Worm (Caenorhabditis elegans): ENCODE data around the gene sec-22.
"Not testable (repeated sequence)": the region's sequence is repeated elsewhere in the genome, so short reads cannot be mapped to it uniquely, and the experiment has no call there.

Gene sec-22

DNA sequence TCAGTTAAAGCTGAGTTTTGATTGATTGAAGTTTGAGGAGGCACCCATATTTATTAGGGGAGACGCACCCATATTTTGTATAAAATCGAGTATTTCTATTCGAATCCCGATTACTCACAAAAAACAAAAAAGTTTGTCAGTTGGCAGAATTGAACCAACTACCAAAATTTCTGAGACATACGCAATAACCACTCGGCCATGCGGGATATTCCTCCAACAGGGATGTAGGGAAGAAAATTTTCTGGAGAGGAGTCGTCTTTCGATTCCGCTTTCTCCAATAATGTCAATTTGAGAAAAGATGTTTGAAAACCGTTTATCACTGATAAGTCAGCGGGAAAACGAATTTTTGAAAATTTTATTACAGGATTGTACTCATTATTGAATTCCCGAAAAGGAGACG is 35.2 kb downstream of the sec-22 start:
- TF ChIP-seq F26F4.8 (GFP tag; conservative IDR thresholded peaks at IDR 0.05) (0 out of 2 replicates have a peak, but pooled peaks have one; percentile 44), arid-1 (GFP tag; conservative IDR thresholded peaks at IDR 0.05) (peak; percentile 58; the same call in 1 of the 2 replicates), pha-4 (GFP tag; IDR thresholded peaks at IDR 0.05) (peak; percentile 22; the same call in 1 of the 2 replicates), dmd-6 (GFP tag; IDR thresholded peaks at IDR 0.05) (peak; percentile 21; the same call in 1 of the 2 replicates), lim-7 (GFP tag; IDR thresholded peaks at IDR 0.05) (peak; percentile 73; the same call in 1 of the 2 replicates), lin-38 (GFP tag; IDR thresholded peaks at IDR 0.05) (peak; percentile 56; the same call in 1 of the 2 replicates), lin-1 (GFP tag; IDR thresholded peaks at IDR 0.05) (0 out of 2 replicates have a peak, but pooled peaks have one; percentile 32), egl-43 (GFP tag; IDR thresholded peaks at IDR 0.05) (peak; percentile 77), ceh-44 (GFP tag; IDR thresholded peaks at IDR 0.05) (0 out of 2 replicates have a peak, but pooled peaks have one; percentile 37), zfp-3 (GFP tag; conservative IDR thresholded peaks at IDR 0.05) (peak; percentile 41; the same call in 1 of the 2 replicates), ctbp-1 (GFP tag; IDR thresholded peaks at IDR 0.05) (0 out of 2 replicates have a peak, but pooled peaks have one; percentile 36), vab-7 (GFP tag; IDR thresholded peaks at IDR 0.05) (peak; percentile 11; the same call in 1 of the 2 replicates), T26A8.4 (GFP tag; IDR thresholded peaks at IDR 0.05) (peak; percentile 48; the same call in 1 of the 2 replicates), dmd-9 (GFP tag; IDR thresholded peaks at IDR 0.05) (0 out of 2 replicates have a peak, but pooled peaks have one; percentile 8), dmd-8 (GFP tag; IDR thresholded peaks at IDR 0.05) (peak; percentile 60)
- not testable (repeated sequence) for TF ChIP-seq pha-4 (tag; optimal IDR thresholded peaks at IDR 0.05)

DNA sequence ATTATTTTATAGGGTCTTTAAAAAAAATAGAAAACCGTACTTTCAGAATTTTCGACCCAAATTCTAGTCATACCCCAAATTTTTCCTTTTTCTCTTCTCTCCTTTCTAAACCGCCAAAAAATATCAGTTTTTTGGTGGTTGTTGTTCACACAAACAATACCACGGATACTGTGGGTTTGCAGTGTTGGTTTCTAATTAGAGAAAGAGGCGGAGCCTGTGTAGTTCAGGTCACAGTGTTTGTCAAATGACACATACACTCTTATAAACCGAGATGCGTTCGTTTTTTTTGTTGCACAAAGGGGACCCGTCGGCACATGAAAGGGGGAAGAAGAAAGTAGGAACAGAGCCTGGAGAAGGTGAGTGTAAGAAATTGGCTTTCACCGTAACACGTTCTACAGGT is 36.8 kb downstream of the sec-22 start, which contains the start of gene lim-6:
TSS of gene lim-6 (plus strand) at position 301 of the 400 bp plus-strand sequence.
- TF ChIP-seq lsy-2 (tag; optimal IDR thresholded peaks at IDR 0.05) (no peak), rbr-2 (tag; optimal IDR thresholded peaks at IDR 0.05) (no peak), hlh-30 (tag; optimal IDR thresholded peaks at IDR 0.05; ENCODE audit: insufficient read depth) (no peak), mdt-29 (GFP tag; IDR thresholded peaks at IDR 0.05) (no peak), zfp-3 (GFP tag; conservative IDR thresholded peaks at IDR 0.05) (no peak), vab-7 (GFP tag; IDR thresholded peaks at IDR 0.05) (no peak), mxl-2 (GFP tag; conservative IDR thresholded peaks at IDR 0.05) (no peak), ztf-11 (tag; optimal IDR thresholded peaks at IDR 0.05) (no peak), gei-8 (GFP tag; optimal IDR thresholded peaks at IDR 0.05) (no peak), lin-39 (tag; optimal IDR thresholded peaks at IDR 0.05) (no peak), nhr-76 (tag; optimal IDR thresholded peaks at IDR 0.05) (no peak), ztf-7 (tag; optimal IDR thresholded peaks at IDR 0.05) (no peak), nhr-42 (GFP tag; IDR thresholded peaks at IDR 0.05) (no peak), nhr-10 (tag; optimal IDR thresholded peaks at IDR 0.05) (no peak), dmd-6 (GFP tag; IDR thresholded peaks at IDR 0.05) (no peak), Y105C5A.15 (GFP tag; IDR thresholded peaks at IDR 0.05) (no peak), lin-29 (GFP tag; IDR thresholded peaks at IDR 0.05) (no peak), php-3 (GFP tag; IDR thresholded peaks at IDR 0.05) (no peak), snpc-4 (tag; optimal IDR thresholded peaks at IDR 0.05) (no peak)

DNA sequence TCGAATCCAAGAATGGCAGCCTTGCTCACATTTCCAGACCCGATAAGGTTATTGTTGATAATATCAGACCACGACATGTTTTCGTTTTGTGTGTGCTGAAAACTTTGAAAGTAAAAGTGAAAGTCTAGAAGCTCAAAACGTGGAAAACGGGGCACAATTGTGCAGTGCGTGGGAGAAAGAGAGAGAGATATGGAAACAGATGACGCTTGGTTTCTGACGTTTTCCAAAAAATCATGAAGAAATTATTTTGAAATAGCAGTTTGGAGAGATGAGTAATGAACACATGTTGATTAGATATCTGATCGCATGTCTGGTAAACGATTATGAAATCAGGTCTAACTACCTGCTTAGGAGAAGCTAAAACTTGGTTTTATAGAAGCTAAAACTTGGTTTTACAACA is 45.2 kb downstream of the sec-22 start, which contains the start of gene pfn-3:
TSS of gene pfn-3 (minus strand) at position 101 of the 400 bp plus-strand sequence.
- TF ChIP-seq nhr-25 (tag; optimal IDR thresholded peaks at IDR 0.05; ENCODE audit: borderline replicate concordance, insufficient read depth) = no peak
- no peak for TF ChIP-seq ZK546.5 (tag; optimal IDR thresholded peaks at IDR 0.05)
- TF ChIP-seq ceh-28 (tag; optimal IDR thresholded peaks at IDR 0.05) = no peak
- no peak for TF ChIP-seq dmd-8 (GFP tag; IDR thresholded peaks at IDR 0.05)
- TF ChIP-seq fos-1 (tag; optimal IDR thresholded peaks at IDR 0.05) = no peak
- TF ChIP-seq rbr-2 (tag; optimal IDR thresholded peaks at IDR 0.05) = no peak
- no peak for TF ChIP-seq nhr-76 (tag; optimal IDR thresholded peaks at IDR 0.05)
- TF ChIP-seq lin-13 (GFP tag; optimal IDR thresholded peaks at IDR 0.05) = no peak
- TF ChIP-seq nhr-48 (tag; optimal IDR thresholded peaks at IDR 0.05) = no peak
- no peak for TF ChIP-seq mxl-2 (GFP tag; conservative IDR thresholded peaks at IDR 0.05)
- no peak for TF ChIP-seq nhr-41 (GFP tag; IDR thresholded peaks at IDR 0.05)
- no peak for TF ChIP-seq nhr-10 (tag; optimal IDR thresholded peaks at IDR 0.05)
- TF ChIP-seq vab-7 (GFP tag; IDR thresholded peaks at IDR 0.05) = no peak
- TF ChIP-seq aha-1 (tag) = no peak
- no peak for TF ChIP-seq mxl-3 (GFP tag; optimal IDR thresholded peaks at IDR 0.05)

All from whole organism, L4 larva.